Worm (Caenorhabditis elegans) whole organism, young adult: ENCODE results near the gene R02E12.12.
A peak's percentile ranks its signal among the peaks of the same experiment; 100 is the strongest.

Source experiments
- C17E4.6 ChIP-seq: fragments of 200-800 bp; sonication (Bioruptor generic); IDR thresholded peaks from 2 replicates; pipeline ENCODE4 v1.3.6; 2022; ENCODE audit warnings: missing genetic modification reagents, missing genetic modification characterization, missing compliant biosample characterization
- F33H1.4 ChIP-seq: fragments of 200-800 bp; sonication (Bioruptor generic); IDR thresholded peaks from 2 replicates; pipeline ENCODE4 v1.3.6; 2022; ENCODE audit warnings: missing genetic modification reagents, missing genetic modification characterization, missing compliant biosample characterization
- F37B4.10 ChIP-seq: fragments of 200-800 bp; sonication (Bioruptor generic); IDR thresholded peaks from 2 replicates; pipeline ENCODE4 v1.3.6; 2022; ENCODE audit warnings: missing genetic modification characterization, missing compliant biosample characterization
- ZK185.1 ChIP-seq: sonication (generic microtip); optimal IDR thresholded peaks from 2 replicates; lab custom pipeline; 2016; ENCODE audit warnings: mild to moderate bottlenecking, missing genetic modification characterization, missing compliant biosample characterization; ENCODE audit not compliant: poor library complexity, severe bottlenecking
- akir-1 ChIP-seq: fragments of 200-800 bp; sonication (Bioruptor generic); optimal IDR thresholded peaks from 2 replicates; lab custom pipeline; 2018; ENCODE audit warnings: mild to moderate bottlenecking, missing genetic modification characterization, moderate library complexity, missing compliant biosample characterization
- attf-5 ChIP-seq: fragments of 200-800 bp; sonication (Bioruptor generic); optimal IDR thresholded peaks from 2 replicates; lab custom pipeline; 2018; ENCODE audit warnings: mild to moderate bottlenecking, missing genetic modification characterization, missing compliant biosample characterization
- attf-6 ChIP-seq: fragments of 200-800 bp; sonication (Bioruptor generic); IDR thresholded peaks from 2 replicates; pipeline ENCODE4 v1.3.6; 2022; ENCODE audit warnings: missing genetic modification reagents, missing genetic modification characterization, missing compliant biosample characterization
- bed-1 ChIP-seq: fragments of 200-800 bp; sonication (Bioruptor generic); IDR thresholded peaks from 2 replicates; pipeline ENCODE4 v1.3.6; 2022; ENCODE audit warnings: missing genetic modification reagents, missing genetic modification characterization, missing compliant biosample characterization
- ccch-3 ChIP-seq: fragments of 200-800 bp; sonication (Bioruptor generic); optimal IDR thresholded peaks from 2 replicates; lab custom pipeline; 2018; ENCODE audit warnings: mild to moderate bottlenecking, missing genetic modification characterization, missing compliant biosample characterization
- ceh-27 ChIP-seq: fragments of 200-800 bp; sonication (Bioruptor generic); optimal IDR thresholded peaks from 2 replicates; lab custom pipeline; 2018; ENCODE audit warnings: mild to moderate bottlenecking, missing genetic modification characterization, moderate library complexity, missing compliant biosample characterization
- ceh-79 ChIP-seq: sonication (generic microtip); optimal IDR thresholded peaks from 2 replicates; lab custom pipeline; 2017; ENCODE audit warnings: mild to moderate bottlenecking, missing genetic modification characterization, missing compliant biosample characterization
- dox-1 ChIP-seq: fragments of 200-800 bp; sonication (Bioruptor generic); IDR thresholded peaks from 2 replicates; pipeline ENCODE4 v1.3.6; 2022; ENCODE audit warnings: missing genetic modification reagents, missing genetic modification characterization, missing compliant biosample characterization
- dpff-1 ChIP-seq: sonication (generic microtip); optimal IDR thresholded peaks from 2 replicates; lab custom pipeline; 2017; ENCODE audit warnings: mild to moderate bottlenecking, missing genetic modification characterization, missing compliant biosample characterization
- dpl-1 ChIP-seq: fragments of 150-350 bp; optimal IDR thresholded peaks from 2 replicates; lab custom pipeline; 2014; ENCODE audit warnings: missing biosample characterization, missing genetic modification reagents, missing genetic modification characterization
- efl-1 ChIP-seq: fragments of 150-350 bp; optimal IDR thresholded peaks from 2 replicates; lab custom pipeline; 2014; ENCODE audit warnings: missing biosample characterization, missing genetic modification reagents, missing genetic modification characterization
- ets-4 ChIP-seq: fragments of 200-800 bp; sonication (Bioruptor generic); optimal IDR thresholded peaks from 2 replicates; lab custom pipeline; 2018; ENCODE audit warnings: mild to moderate bottlenecking, missing genetic modification characterization, missing compliant biosample characterization
- fkh-3 ChIP-seq: sonication (generic microtip); optimal IDR thresholded peaks from 2 replicates; lab custom pipeline; 2016; ENCODE audit warnings: mild to moderate bottlenecking, missing genetic modification characterization, missing compliant biosample characterization
- him-1 ChIP-seq: sonication (generic microtip); optimal IDR thresholded peaks from 2 replicates; lab custom pipeline; 2016; ENCODE audit warnings: missing genotype, missing genetic modification reagents, missing genetic modification characterization, missing compliant biosample characterization
- hlh-12 ChIP-seq: sonication (generic microtip); optimal IDR thresholded peaks from 2 replicates; lab custom pipeline; 2016; ENCODE audit warnings: missing genetic modification characterization, missing compliant biosample characterization
- hmg-1.2 ChIP-seq: fragments of 200-800 bp; sonication (Bioruptor generic); IDR thresholded peaks from 2 replicates; pipeline ENCODE4 v1.3.6; 2022; ENCODE audit warnings: missing genetic modification reagents, missing genetic modification characterization, missing compliant biosample characterization
- hrde-1 ChIP-seq: sonication (generic microtip); optimal IDR thresholded peaks from 2 replicates; lab custom pipeline; 2016; ENCODE audit warnings: missing genetic modification characterization, mild to moderate bottlenecking, missing compliant biosample characterization, moderate library complexity, missing genotype, missing genetic modification reagents, borderline replicate concordance
- hsf-1 ChIP-seq: fragments of 200-800 bp; sonication (Bioruptor generic); IDR thresholded peaks from 2 replicates; pipeline ENCODE4 v1.3.6; 2022; ENCODE audit warnings: missing genetic modification reagents, missing genetic modification characterization, missing compliant biosample characterization
- lag-1 ChIP-seq: fragments of 200-800 bp; sonication (Bioruptor generic); IDR thresholded peaks from 2 replicates; pipeline ENCODE4 v1.3.6; 2022; ENCODE audit warnings: missing genetic modification reagents, missing genetic modification characterization, missing compliant biosample characterization
- lin-54 ChIP-seq: fragments of 200-800 bp; sonication (Bioruptor generic); optimal IDR thresholded peaks from 2 replicates; lab custom pipeline; 2018; ENCODE audit warnings: mild to moderate bottlenecking, missing genetic modification characterization, missing compliant biosample characterization
- lsl-1 ChIP-seq: fragments of 200-800 bp; sonication (Bioruptor generic); optimal IDR thresholded peaks from 2 replicates; lab custom pipeline; 2018; ENCODE audit warnings: mild to moderate bottlenecking, missing genetic modification characterization, moderate library complexity, missing compliant biosample characterization
- madf-10 ChIP-seq: sonication (generic microtip); optimal IDR thresholded peaks from 2 replicates; lab custom pipeline; 2016; ENCODE audit warnings: mild to moderate bottlenecking, missing genetic modification characterization, missing compliant biosample characterization
- mcd-1 ChIP-seq: fragments of 200-800 bp; sonication (Bioruptor generic); IDR thresholded peaks from 2 replicates; pipeline ENCODE4 v1.3.6; 2022; ENCODE audit warnings: missing genetic modification reagents, missing genetic modification characterization, missing compliant biosample characterization
- mxl-1 ChIP-seq: sonication (generic microtip); optimal IDR thresholded peaks from 2 replicates; lab custom pipeline; 2016; ENCODE audit warnings: missing genetic modification characterization, missing compliant biosample characterization
- nfyb-1 ChIP-seq: fragments of 200-800 bp; sonication (Bioruptor generic); IDR thresholded peaks from 2 replicates; pipeline ENCODE4 v1.3.6; 2022; ENCODE audit warnings: missing genetic modification reagents, missing genetic modification characterization, missing compliant biosample characterization
- nhr-179 ChIP-seq: sonication (generic microtip); optimal IDR thresholded peaks from 2 replicates; lab custom pipeline; 2016; ENCODE audit warnings: mild to moderate bottlenecking, missing genetic modification characterization, missing compliant biosample characterization
- snpc-4 ChIP-seq, 5 experiments: fragments of 150-350 bp in 1 of 5; sonication (generic microtip) in 4 of 5; optimal IDR thresholded peaks; 2 replicates each; lab custom pipeline; 2014 to 2018; ENCODE audit warnings: missing genetic modification characterization in 5 of 5, missing biosample characterization in 3 of 5, antibody characterized with exemption in 2 of 5, mild to moderate bottlenecking in 2 of 5, missing compliant biosample characterization in 2 of 5, missing genotype in 2 of 5, moderate library complexity in 2 of 5, missing genetic modification reagents in 1 of 5
- sptf-2 ChIP-seq: fragments of 200-800 bp; sonication (Bioruptor generic); optimal IDR thresholded peaks from 2 replicates; lab custom pipeline; 2018; ENCODE audit warnings: mild to moderate bottlenecking, missing genetic modification characterization, missing compliant biosample characterization
- zim-3 ChIP-seq: sonication (generic microtip); optimal IDR thresholded peaks from 2 replicates; lab custom pipeline; 2017; ENCODE audit warnings: mild to moderate bottlenecking, missing genetic modification characterization, moderate library complexity, missing compliant biosample characterization
- ztf-28 ChIP-seq: fragments of 200-800 bp; sonication (Bioruptor generic); IDR thresholded peaks from 2 replicates; pipeline ENCODE4 v1.3.6; 2022; ENCODE audit warnings: missing genetic modification reagents, missing genetic modification characterization, missing compliant biosample characterization
- ztf-3 ChIP-seq: fragments of 200-800 bp; sonication (Bioruptor generic); optimal IDR thresholded peaks from 2 replicates; lab custom pipeline; 2018; ENCODE audit warnings: mild to moderate bottlenecking, missing genetic modification characterization, missing compliant biosample characterization

R02E12.12 gene

ce11 chrX:3994418-3994817 lies 8.9 kb upstream of the R02E12.12 start (continued):
- no peak for TF ChIP-seq dpff-1 (tag; lab: Kevin White, UChicago)
- no peak for TF ChIP-seq hrde-1
- peak; percentile 59; the same call in 1 of the 2 replicates for TF ChIP-seq hmg-1.2 (GFP tag; lab: Robert Waterston, UW)
- no peak for TF ChIP-seq attf-6
- no peak for TF ChIP-seq hsf-1
- no peak for TF ChIP-seq F33H1.4
- no peak for TF ChIP-seq ets-4
- TF ChIP-seq F37B4.10 (GFP tag; lab: Robert Waterston, UW): no peak
- TF ChIP-seq lag-1 (GFP tag; lab: Robert Waterston, UW): no peak
- TF ChIP-seq mcd-1 (GFP tag; lab: Robert Waterston, UW): no peak
- no peak for TF ChIP-seq him-1 (tag; lab: Kevin White, UChicago)
- no peak for TF ChIP-seq C17E4.6 (GFP tag; lab: Robert Waterston, UW)
- TF ChIP-seq fkh-3 (tag; lab: Kevin White, UChicago): no peak
- no peak for TF ChIP-seq akir-1 (GFP tag; lab: Kevin White, UChicago)
- TF ChIP-seq ztf-28 (GFP tag; lab: Robert Waterston, UW): no peak
- no peak for TF ChIP-seq ztf-3 (GFP tag; lab: Kevin White, UChicago)
- TF ChIP-seq bed-1: no peak
- TF ChIP-seq hlh-12 (tag; lab: Kevin White, UChicago): no peak
- peak; percentile 62; the same call in 1 of the 2 replicates for TF ChIP-seq nfyb-1 (GFP tag; lab: Robert Waterston, UW)
- TF ChIP-seq attf-5 (GFP tag; lab: Kevin White, UChicago): peak; percentile 14
- peak; percentile 15 for TF ChIP-seq madf-10 (tag; lab: Kevin White, UChicago)
- no peak for TF ChIP-seq dox-1
- TF ChIP-seq ZK185.1: peak; percentile 33
- peak; percentile 19 for TF ChIP-seq ceh-27 (GFP tag; lab: Kevin White, UChicago)
- peak; percentile 30 for TF ChIP-seq snpc-4 (GFP tag; optimal IDR thresholded peaks at IDR 0.05; lab: Kevin White, UChicago)
- peak in 1 of 4 experiments; percentile 46 for TF ChIP-seq snpc-4 (tag; optimal IDR thresholded peaks at IDR 0.05; lab: Kevin White, UChicago)
- no peak for TF ChIP-seq nhr-179 (tag; lab: Kevin White, UChicago)
- TF ChIP-seq dpl-1 (GFP tag; lab: Kevin White, UChicago): no peak
- no peak for TF ChIP-seq sptf-2 (GFP tag; lab: Kevin White, UChicago)
- TF ChIP-seq, all 124 proteins: peak for 25

ce11 chrX:3997040-3997439 lies 6.3 kb upstream of the R02E12.12 start, which contains the start of gene R02E12.5:
Gene R02E12.5 (plus strand): TSS chrX:3997340.
- TF ChIP-seq lin-54 (GFP tag; lab: Kevin White, UChicago) (no peak), ccch-3 (GFP tag; lab: Kevin White, UChicago) (no peak), efl-1 (GFP tag; lab: Kevin White, UChicago) (no peak), lsl-1 (no peak), ceh-79 (no peak), mxl-1 (tag; lab: Kevin White, UChicago) (no peak)

ce11 chrX:4005014-4005413 lies 1.7 kb downstream of the R02E12.12 start, which contains the start of gene R02E12.4:
Gene R02E12.4 (plus strand): TSS chrX:4005314.
- TF ChIP-seq bed-1 (no peak), akir-1 (GFP tag; lab: Kevin White, UChicago) (no peak), F37B4.10 (GFP tag; lab: Robert Waterston, UW) (no peak), zim-3 (tag; lab: Kevin White, UChicago) (no peak), mxl-1 (tag; lab: Kevin White, UChicago) (no peak)
- TF ChIP-seq, all 124 proteins: peak for 0
